Worm (Caenorhabditis elegans) whole organism, young adult: Measurements from ENCODE around the gene nhr-166.
A peak's percentile ranks its signal among the peaks of the same experiment; 100 is the strongest.

ENCODE experiments used
- D2030.7 ChIP-seq: fragments of 200-800 bp; sonication (Bioruptor generic); IDR thresholded peaks from 2 replicates; pipeline ENCODE4 v1.3.6; 2022; ENCODE audit warnings: missing genetic modification reagents, missing genetic modification characterization, missing compliant biosample characterization
- F23B12.7 ChIP-seq: sonication (generic microtip); optimal IDR thresholded peaks from 2 replicates; lab custom pipeline; 2017; ENCODE audit warnings: missing genetic modification characterization, mild to moderate bottlenecking, missing compliant biosample characterization, antibody characterized with exemption, moderate library complexity; ENCODE audit not compliant: insufficient read depth
- F33H1.4 ChIP-seq: fragments of 200-800 bp; sonication (Bioruptor generic); IDR thresholded peaks from 2 replicates; pipeline ENCODE4 v1.3.6; 2022; ENCODE audit warnings: missing genetic modification reagents, missing genetic modification characterization, missing compliant biosample characterization
- F37B4.10 ChIP-seq: fragments of 200-800 bp; sonication (Bioruptor generic); IDR thresholded peaks from 2 replicates; pipeline ENCODE4 v1.3.6; 2022; ENCODE audit warnings: missing genetic modification characterization, missing compliant biosample characterization
- F52B5.7 ChIP-seq: sonication (generic microtip); optimal IDR thresholded peaks from 2 replicates; lab custom pipeline; 2016; ENCODE audit warnings: mild to moderate bottlenecking, missing genetic modification characterization, missing compliant biosample characterization
- F57A8.1 ChIP-seq: fragments of 200-800 bp; sonication (Bioruptor generic); optimal IDR thresholded peaks from 2 replicates; lab custom pipeline; 2018; ENCODE audit warnings: mild to moderate bottlenecking, missing genetic modification characterization, moderate library complexity, missing compliant biosample characterization
- K12H6.12 ChIP-seq: fragments of 200-800 bp; sonication (Bioruptor generic); optimal IDR thresholded peaks from 2 replicates; lab custom pipeline; 2018; ENCODE audit warnings: mild to moderate bottlenecking, missing genetic modification characterization, missing compliant biosample characterization
- T26A5.8 ChIP-seq: sonication (generic microtip); optimal IDR thresholded peaks from 2 replicates; lab custom pipeline; 2016; ENCODE audit warnings: missing genetic modification characterization, missing compliant biosample characterization
- aptf-2 ChIP-seq: fragments of 200-800 bp; sonication (Bioruptor generic); conservative IDR thresholded peaks from 2 replicates; pipeline ENCODE4 v1.3.6; 2022; ENCODE audit warnings: missing genetic modification reagents, missing genetic modification characterization, missing compliant biosample characterization
- attf-3 ChIP-seq: fragments of 200-800 bp; sonication (Bioruptor generic); conservative IDR thresholded peaks from 2 replicates; pipeline ENCODE4 v1.3.6; 2022; ENCODE audit warnings: missing genetic modification reagents, missing genetic modification characterization, missing compliant biosample characterization
- attf-5 ChIP-seq: fragments of 200-800 bp; sonication (Bioruptor generic); optimal IDR thresholded peaks from 2 replicates; lab custom pipeline; 2018; ENCODE audit warnings: mild to moderate bottlenecking, missing genetic modification characterization, missing compliant biosample characterization
- bed-1 ChIP-seq: fragments of 200-800 bp; sonication (Bioruptor generic); IDR thresholded peaks from 2 replicates; pipeline ENCODE4 v1.3.6; 2022; ENCODE audit warnings: missing genetic modification reagents, missing genetic modification characterization, missing compliant biosample characterization
- bed-2 ChIP-seq: fragments of 200-800 bp; sonication (Bioruptor generic); IDR thresholded peaks from 2 replicates; pipeline ENCODE4 v1.3.6; 2022; ENCODE audit warnings: missing genetic modification reagents, missing genetic modification characterization, missing compliant biosample characterization
- cebp-1 ChIP-seq, 2 experiments: fragments of 200-800 bp in 1 of 2; sonication (Bioruptor generic) in 1 of 2; sonication (generic microtip) in 1 of 2; IDR thresholded peaks in 1 of 2; optimal IDR thresholded peaks in 1 of 2; 2 replicates each; pipeline versions ENCODE4 v1.3.6 to Lab custom; 2017 to 2022; ENCODE audit warnings: missing compliant biosample characterization in 2 of 2, missing genetic modification characterization in 2 of 2, mild to moderate bottlenecking in 1 of 2, missing genetic modification reagents in 1 of 2, moderate library complexity in 1 of 2
- cebp-2 ChIP-seq: fragments of 200-800 bp; sonication (Bioruptor generic); IDR thresholded peaks from 2 replicates; pipeline ENCODE4 v1.3.6; 2022; ENCODE audit warnings: missing genetic modification characterization, missing compliant biosample characterization
- ceh-100 ChIP-seq: fragments of 200-800 bp; sonication (Bioruptor generic); IDR thresholded peaks from 2 replicates; pipeline ENCODE4 v1.3.6; 2022; ENCODE audit warnings: missing genetic modification reagents, missing genetic modification characterization, missing compliant biosample characterization
- ceh-58 ChIP-seq: fragments of 200-800 bp; sonication (Bioruptor generic); IDR thresholded peaks from 2 replicates; pipeline ENCODE4 v1.3.6; 2022; ENCODE audit warnings: missing genetic modification characterization, missing compliant biosample characterization
- dox-1 ChIP-seq: fragments of 200-800 bp; sonication (Bioruptor generic); IDR thresholded peaks from 2 replicates; pipeline ENCODE4 v1.3.6; 2022; ENCODE audit warnings: missing genetic modification reagents, missing genetic modification characterization, missing compliant biosample characterization
- efl-1 ChIP-seq: fragments of 150-350 bp; optimal IDR thresholded peaks from 2 replicates; lab custom pipeline; 2014; ENCODE audit warnings: missing biosample characterization, missing genetic modification reagents, missing genetic modification characterization
- egl-44 ChIP-seq: fragments of 200-800 bp; sonication (Bioruptor generic); IDR thresholded peaks from 2 replicates; pipeline ENCODE4 v1.3.6; 2022; ENCODE audit warnings: missing genetic modification reagents, missing genetic modification characterization, missing compliant biosample characterization
- hlh-12 ChIP-seq: sonication (generic microtip); optimal IDR thresholded peaks from 2 replicates; lab custom pipeline; 2016; ENCODE audit warnings: missing genetic modification characterization, missing compliant biosample characterization
- hmg-1.2 ChIP-seq: fragments of 200-800 bp; sonication (Bioruptor generic); IDR thresholded peaks from 2 replicates; pipeline ENCODE4 v1.3.6; 2022; ENCODE audit warnings: missing genetic modification reagents, missing genetic modification characterization, missing compliant biosample characterization
- hrde-1 ChIP-seq: sonication (generic microtip); optimal IDR thresholded peaks from 2 replicates; lab custom pipeline; 2016; ENCODE audit warnings: missing genetic modification characterization, mild to moderate bottlenecking, missing compliant biosample characterization, moderate library complexity, missing genotype, missing genetic modification reagents, borderline replicate concordance
- hsf-1 ChIP-seq: fragments of 200-800 bp; sonication (Bioruptor generic); IDR thresholded peaks from 2 replicates; pipeline ENCODE4 v1.3.6; 2022; ENCODE audit warnings: missing genetic modification reagents, missing genetic modification characterization, missing compliant biosample characterization
- let-607 ChIP-seq, 2 experiments: fragments of 200-800 bp in 1 of 2; sonication (Bioruptor generic) in 1 of 2; sonication (generic microtip) in 1 of 2; optimal IDR thresholded peaks; 2 replicates each; lab custom pipeline; 2016 to 2018; ENCODE audit warnings: mild to moderate bottlenecking in 2 of 2, missing compliant biosample characterization in 2 of 2, missing genetic modification characterization in 2 of 2, moderate library complexity in 2 of 2, missing genotype in 1 of 2
- lin-54 ChIP-seq: fragments of 200-800 bp; sonication (Bioruptor generic); optimal IDR thresholded peaks from 2 replicates; lab custom pipeline; 2018; ENCODE audit warnings: mild to moderate bottlenecking, missing genetic modification characterization, missing compliant biosample characterization
- lsl-1 ChIP-seq: fragments of 200-800 bp; sonication (Bioruptor generic); optimal IDR thresholded peaks from 2 replicates; lab custom pipeline; 2018; ENCODE audit warnings: mild to moderate bottlenecking, missing genetic modification characterization, moderate library complexity, missing compliant biosample characterization
- madf-10 ChIP-seq: sonication (generic microtip); optimal IDR thresholded peaks from 2 replicates; lab custom pipeline; 2016; ENCODE audit warnings: mild to moderate bottlenecking, missing genetic modification characterization, missing compliant biosample characterization
- mes-4 ChIP-seq: sonication (generic microtip); optimal IDR thresholded peaks from 2 replicates; lab custom pipeline; 2016; ENCODE audit warnings: missing genotype, missing genetic modification characterization, missing compliant biosample characterization
- nfyb-1 ChIP-seq: fragments of 200-800 bp; sonication (Bioruptor generic); IDR thresholded peaks from 2 replicates; pipeline ENCODE4 v1.3.6; 2022; ENCODE audit warnings: missing genetic modification reagents, missing genetic modification characterization, missing compliant biosample characterization
- nhr-120 ChIP-seq: fragments of 200-800 bp; sonication (Bioruptor generic); IDR thresholded peaks from 2 replicates; pipeline ENCODE4 v1.3.6; 2022; ENCODE audit warnings: missing genetic modification characterization, missing compliant biosample characterization
- nhr-179 ChIP-seq: sonication (generic microtip); optimal IDR thresholded peaks from 2 replicates; lab custom pipeline; 2016; ENCODE audit warnings: mild to moderate bottlenecking, missing genetic modification characterization, missing compliant biosample characterization
- rcor-1 ChIP-seq: fragments of 200-800 bp; sonication (Bioruptor generic); IDR thresholded peaks from 2 replicates; pipeline ENCODE4 v1.3.6; 2022; ENCODE audit warnings: missing genetic modification reagents, missing genetic modification characterization, missing compliant biosample characterization
- rec-8 ChIP-seq, 2 experiments: sonication (generic microtip); optimal IDR thresholded peaks; 2 replicates each; lab custom pipeline; 2016; ENCODE audit warnings: mild to moderate bottlenecking in 2 of 2, missing genetic modification characterization in 2 of 2, missing genetic modification reagents in 2 of 2, missing genotype in 2 of 2, missing biosample characterization in 1 of 2, missing compliant biosample characterization in 1 of 2, moderate library complexity in 1 of 2
- sea-2 ChIP-seq: fragments of 200-800 bp; sonication (Bioruptor generic); IDR thresholded peaks from 2 replicates; pipeline ENCODE4 v1.3.6; 2022; ENCODE audit warnings: missing genetic modification characterization, missing compliant biosample characterization
- unc-62 ChIP-seq: fragments of 150-350 bp; optimal IDR thresholded peaks from 2 replicates; lab custom pipeline; 2014; ENCODE audit warnings: missing biosample characterization, missing genetic modification reagents, missing genetic modification characterization
- ztf-22 ChIP-seq: fragments of 200-800 bp; sonication (Bioruptor generic); optimal IDR thresholded peaks from 2 replicates; lab custom pipeline; 2018; ENCODE audit warnings: mild to moderate bottlenecking, missing genetic modification characterization, moderate library complexity, missing compliant biosample characterization
- ztf-28 ChIP-seq: fragments of 200-800 bp; sonication (Bioruptor generic); IDR thresholded peaks from 2 replicates; pipeline ENCODE4 v1.3.6; 2022; ENCODE audit warnings: missing genetic modification reagents, missing genetic modification characterization, missing compliant biosample characterization
- ztf-6 ChIP-seq: fragments of 200-800 bp; sonication (Bioruptor generic); IDR thresholded peaks from 2 replicates; pipeline ENCODE4 v1.3.6; 2022; ENCODE audit warnings: missing genetic modification reagents, missing genetic modification characterization, missing compliant biosample characterization

nhr-166 gene

ce11 chrII:3911284-3911683 lies 31.2 kb downstream of the nhr-166 start (continued):
- no peak for TF ChIP-seq bed-1 (GFP tag; lab: Robert Waterston, UW)
- no peak for TF ChIP-seq mes-4 (tag; lab: Kevin White, UChicago)
- TF ChIP-seq nhr-120 (GFP tag; lab: Robert Waterston, UW), result no peak
- TF ChIP-seq ztf-6 (GFP tag; lab: Robert Waterston, UW), result no peak
- TF ChIP-seq F33H1.4 (GFP tag; lab: Robert Waterston, UW), result no peak
- no peak for TF ChIP-seq D2030.7 (GFP tag; lab: Robert Waterston, UW)
- TF ChIP-seq nfyb-1 (GFP tag; lab: Robert Waterston, UW), result peak; percentile 71; the same call in 1 of the 2 replicates
- TF ChIP-seq lsl-1 (GFP tag; lab: Kevin White, UChicago), result no peak
- TF ChIP-seq ceh-58 (GFP tag; lab: Robert Waterston, UW), result no peak
- TF ChIP-seq attf-3, result no peak
- TF ChIP-seq let-607 (tag; optimal IDR thresholded peaks at IDR 0.05; lab: Kevin White, UChicago), result peak in 1 of 2 experiments; percentile 18
- TF ChIP-seq F37B4.10 (GFP tag; lab: Robert Waterston, UW), result no peak
- TF ChIP-seq T26A5.8 (tag; lab: Kevin White, UChicago), result no peak
- TF ChIP-seq ztf-22 (GFP tag; lab: Kevin White, UChicago), result no peak
- TF ChIP-seq ceh-100 (GFP tag; lab: Robert Waterston, UW), result no peak
- no peak for TF ChIP-seq F57A8.1
- no peak for TF ChIP-seq aptf-2
- no peak for TF ChIP-seq efl-1 (GFP tag; lab: Kevin White, UChicago)
- TF ChIP-seq ztf-28 (GFP tag; lab: Robert Waterston, UW), result no peak
- no peak for TF ChIP-seq F52B5.7 (tag; lab: Kevin White, UChicago)
- no peak for TF ChIP-seq K12H6.12 (tag; lab: Kevin White, UChicago)
- no peak for TF ChIP-seq bed-2
- TF ChIP-seq attf-5 (GFP tag; lab: Kevin White, UChicago), result peak; percentile 53
- TF ChIP-seq F23B12.7, result no peak
- TF ChIP-seq unc-62 (GFP tag; lab: Kevin White, UChicago), result no peak
- peak; percentile 45; the same call in 1 of the 2 replicates for TF ChIP-seq dox-1 (GFP tag; lab: Robert Waterston, UW)
- peak; percentile 43; the same call in 1 of the 2 replicates for TF ChIP-seq hmg-1.2 (GFP tag; lab: Robert Waterston, UW)
- no peak for TF ChIP-seq cebp-2 (GFP tag; lab: Robert Waterston, UW)
- TF ChIP-seq rcor-1 (GFP tag; lab: Robert Waterston, UW), result no peak
- no peak for TF ChIP-seq hsf-1 (GFP tag; lab: Robert Waterston, UW)
- TF ChIP-seq, all 124 proteins: peak for 8

ce11 chrII:3911716-3912115 lies 31.7 kb downstream of the nhr-166 start, which contains the start of gene F53C3.1:
Gene F53C3.1 (plus strand): TSS chrII:3912016.
- TF ChIP-seq nhr-179 (tag; lab: Kevin White, UChicago) (no peak), sea-2 (GFP tag; lab: Robert Waterston, UW) (no peak), D2030.7 (GFP tag; lab: Robert Waterston, UW) (no peak), nhr-120 (GFP tag; lab: Robert Waterston, UW) (no peak), hrde-1 (tag; lab: Kevin White, UChicago) (no peak)
- TF ChIP-seq, all 124 proteins: peak for 0

- TF ChIP-seq egl-44, result no peak
- TF ChIP-seq cebp-2 (GFP tag; lab: Robert Waterston, UW), result no peak
- TF ChIP-seq lin-54 (GFP tag; lab: Kevin White, UChicago), result no peak
- TF ChIP-seq rec-8 (tag; optimal IDR thresholded peaks at IDR 0.05; lab: Kevin White, UChicago), result no peak
- TF ChIP-seq cebp-1 (GFP tag; IDR thresholded peaks at IDR 0.05; lab: Robert Waterston, UW), result no peak
- no peak for TF ChIP-seq cebp-1 (tag; optimal IDR thresholded peaks at IDR 0.05; lab: Kevin White, UChicago)
- TF ChIP-seq hlh-12 (tag; lab: Kevin White, UChicago), result no peak
- no peak for TF ChIP-seq F57A8.1
- TF ChIP-seq madf-10 (tag; lab: Kevin White, UChicago), result no peak
These were observed 33.6 kb downstream of the nhr-166 start for ce11 chrII:3913673-3914072.
